Worm (Caenorhabditis elegans): Measurements from ENCODE around the gene tir-1.

DNA sequence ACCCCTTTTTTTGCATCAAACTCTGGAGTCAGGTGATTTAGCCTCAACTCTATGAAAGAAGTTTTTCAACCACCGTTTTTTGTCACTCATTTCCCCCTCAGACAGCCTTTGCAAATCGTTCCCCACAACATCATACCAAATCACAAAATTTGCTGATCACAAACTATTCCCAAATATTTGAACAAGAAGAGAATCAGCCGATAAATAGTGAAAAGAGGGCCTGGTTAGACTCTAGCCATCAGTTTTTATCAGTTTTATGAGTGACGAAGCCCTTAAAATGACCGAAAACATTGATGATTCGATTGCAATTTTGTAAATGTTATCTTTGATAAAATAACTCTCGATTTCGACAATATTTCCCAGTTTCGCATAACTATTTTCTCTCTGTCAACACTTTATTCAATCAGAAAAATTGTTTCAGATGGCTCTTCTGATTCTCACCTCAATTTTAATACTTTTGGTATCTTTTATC is 66.6 kb downstream of the tir-1 start, which contains the start of gene cyp-25A2:
- TF ChIP-seq ces-1 (GFP tag; optimal IDR thresholded peaks at IDR 0.05) (no peak), elt-1 (tag; optimal IDR thresholded peaks at IDR 0.05; ENCODE audit: borderline replicate concordance, insufficient read depth) (no peak), M03D4.4 (tag; optimal IDR thresholded peaks at IDR 0.05) (no peak), lin-32 (GFP tag; optimal IDR thresholded peaks at IDR 0.05) (no peak), snpc-4 (tag; optimal IDR thresholded peaks at IDR 0.05) (no peak), pha-4 (tag; optimal IDR thresholded peaks at IDR 0.05) (no peak), bed-3 (GFP tag; optimal IDR thresholded peaks at IDR 0.05) (no peak), hlh-1 (tag; optimal IDR thresholded peaks at IDR 0.05) (no peak), ztf-11 (tag; optimal IDR thresholded peaks at IDR 0.05) (no peak), ceh-83 (GFP tag; optimal IDR thresholded peaks at IDR 0.05) (no peak), nhr-237 (tag; optimal IDR thresholded peaks at IDR 0.05) (no peak), unc-62 (GFP tag; optimal IDR thresholded peaks at IDR 0.05) (no peak), lin-13 (tag; optimal IDR thresholded peaks at IDR 0.05) (no peak)

Measured in whole organism, mixed stage, embryonic.